Worm (Caenorhabditis elegans): ENCODE results near the gene Y45F3A.9.

ce11 chrIII:10580206-10580605 is 14.8 kb downstream of the Y45F3A.9 start:
- TF ChIP-seq isw-1 (GFP tag; IDR thresholded peaks at IDR 0.05) (no peak), mdl-1 (tag; optimal IDR thresholded peaks at IDR 0.05) (no peak)

Data from whole organism, L1 larva.